Worm (Caenorhabditis elegans) whole organism, L3 larva: ENCODE results near the gene F23H12.7.

ENCODE experiments used
- ama-1 ChIP-seq: fragments of 150-350 bp; optimal IDR thresholded peaks from 2 replicates; lab custom pipeline; 2018
- ceh-28 ChIP-seq: fragments of 150-350 bp; optimal IDR thresholded peaks from 2 replicates; lab custom pipeline; 2014; ENCODE audit warnings: missing biosample characterization, missing genetic modification reagents, missing genetic modification characterization
- ceh-82 ChIP-seq: fragments of 150-350 bp; optimal IDR thresholded peaks from 2 replicates; lab custom pipeline; 2014; ENCODE audit warnings: missing biosample characterization, missing genetic modification characterization
- daf-12 ChIP-seq: fragments of 150-350 bp; optimal IDR thresholded peaks from 2 replicates; lab custom pipeline; 2014; ENCODE audit warnings: missing biosample characterization, missing genetic modification reagents, missing genetic modification characterization
- egl-27 ChIP-seq: sonication (generic microtip); optimal IDR thresholded peaks from 4 replicates; lab custom pipeline; 2017; ENCODE audit warnings: missing biosample characterization, missing genetic modification reagents, missing genetic modification characterization
- elt-1 ChIP-seq: fragments of 150-350 bp; optimal IDR thresholded peaks from 2 replicates; lab custom pipeline; 2014; ENCODE audit warnings: missing biosample characterization, missing genetic modification characterization
- elt-2 ChIP-seq: sonication (generic microtip); optimal IDR thresholded peaks from 2 replicates; lab custom pipeline; 2016; ENCODE audit warnings: missing genetic modification reagents, mild to moderate bottlenecking, missing genetic modification characterization, missing compliant biosample characterization
- eor-1 ChIP-seq, 2 experiments: fragments of 150-350 bp; optimal IDR thresholded peaks; 2 replicates each; lab custom pipeline; 2014 to 2018; ENCODE audit warnings: missing biosample characterization in 2 of 2, missing genetic modification characterization in 2 of 2
- fkh-10 ChIP-seq: sonication (generic microtip); optimal IDR thresholded peaks from 2 replicates; lab custom pipeline; 2017; ENCODE audit warnings: missing biosample characterization, missing genetic modification reagents, missing genetic modification characterization
- fkh-2 ChIP-seq: fragments of 150-350 bp; optimal IDR thresholded peaks from 2 replicates; lab custom pipeline; 2014; ENCODE audit warnings: missing biosample characterization, missing genetic modification reagents, missing genetic modification characterization
- fos-1 ChIP-seq: fragments of 150-350 bp; optimal IDR thresholded peaks from 2 replicates; lab custom pipeline; 2014; ENCODE audit warnings: missing biosample characterization, missing genetic modification characterization
- hmg-11 ChIP-seq: sonication (generic microtip); optimal IDR thresholded peaks from 2 replicates; lab custom pipeline; 2016; ENCODE audit warnings: missing genetic modification characterization, missing compliant biosample characterization
- jun-1 ChIP-seq: fragments of 150-350 bp; optimal IDR thresholded peaks from 2 replicates; lab custom pipeline; 2014; ENCODE audit warnings: missing biosample characterization, missing genetic modification reagents, missing genetic modification characterization
- lin-15B ChIP-seq: fragments of 150-350 bp; optimal IDR thresholded peaks from 2 replicates; lab custom pipeline; 2014; ENCODE audit warnings: missing biosample characterization, missing genetic modification characterization
- lin-39 ChIP-seq: fragments of 150-350 bp; optimal IDR thresholded peaks from 2 replicates; lab custom pipeline; 2018; ENCODE audit warnings: missing biosample characterization, missing genetic modification reagents, missing genetic modification characterization
- lsy-12 ChIP-seq: sonication (generic microtip); optimal IDR thresholded peaks from 2 replicates; lab custom pipeline; 2016; ENCODE audit warnings: mild to moderate bottlenecking, missing genetic modification characterization, missing compliant biosample characterization
- mdl-1 ChIP-seq: fragments of 150-350 bp; optimal IDR thresholded peaks from 2 replicates; lab custom pipeline; 2014; ENCODE audit warnings: missing biosample characterization, missing genetic modification characterization
- nfya-1 ChIP-seq: sonication (generic microtip); optimal IDR thresholded peaks from 2 replicates; lab custom pipeline; 2017; ENCODE audit warnings: missing genetic modification characterization, mild to moderate bottlenecking, missing compliant biosample characterization, antibody characterized with exemption, moderate library complexity; ENCODE audit not compliant: insufficient read depth
- nhr-11 ChIP-seq: fragments of 150-350 bp; optimal IDR thresholded peaks from 2 replicates; lab custom pipeline; 2014; ENCODE audit warnings: missing biosample characterization, missing genetic modification characterization
- nhr-12 ChIP-seq: fragments of 150-350 bp; optimal IDR thresholded peaks from 2 replicates; lab custom pipeline; 2014; ENCODE audit warnings: missing biosample characterization, missing genetic modification characterization
- nhr-23 ChIP-seq: fragments of 150-350 bp; optimal IDR thresholded peaks from 2 replicates; lab custom pipeline; 2014; ENCODE audit warnings: missing biosample characterization, missing genetic modification reagents, missing genetic modification characterization
- nhr-237 ChIP-seq: fragments of 150-350 bp; optimal IDR thresholded peaks from 2 replicates; lab custom pipeline; 2014; ENCODE audit warnings: missing biosample characterization, missing genetic modification characterization
- nhr-25 ChIP-seq: sonication (generic microtip); optimal IDR thresholded peaks from 2 replicates; lab custom pipeline; 2017; ENCODE audit warnings: missing biosample characterization, missing genetic modification characterization
- nhr-28 ChIP-seq: fragments of 150-350 bp; optimal IDR thresholded peaks from 2 replicates; lab custom pipeline; 2014; ENCODE audit warnings: missing biosample characterization, missing genetic modification characterization
- nhr-67 ChIP-seq: fragments of 150-350 bp; optimal IDR thresholded peaks from 2 replicates; lab custom pipeline; 2014; ENCODE audit warnings: missing biosample characterization, missing genetic modification characterization
- nhr-76 ChIP-seq: fragments of 150-350 bp; sonication (generic microtip); optimal IDR thresholded peaks from 5 replicates; lab custom pipeline; 2014; ENCODE audit warnings: missing biosample characterization, missing genetic modification characterization
- nhr-77 ChIP-seq: fragments of 150-350 bp; optimal IDR thresholded peaks from 2 replicates; lab custom pipeline; 2014; ENCODE audit warnings: missing biosample characterization, missing genetic modification characterization
- pha-4 ChIP-seq: fragments of 150-350 bp; optimal IDR thresholded peaks from 2 replicates; lab custom pipeline; 2014; ENCODE audit warnings: missing biosample characterization, missing genetic modification reagents, missing genetic modification characterization
- pqm-1 ChIP-seq: fragments of 150-350 bp; optimal IDR thresholded peaks from 2 replicates; lab custom pipeline; 2017; ENCODE audit warnings: missing biosample characterization, missing genetic modification characterization, inconsistent platforms
- sea-2 ChIP-seq: fragments of 150-350 bp; sonication (generic microtip); optimal IDR thresholded peaks from 4 replicates; lab custom pipeline; 2014; ENCODE audit warnings: missing biosample characterization, missing genetic modification reagents, missing genetic modification characterization
- skn-1 ChIP-seq: fragments of 150-350 bp; optimal IDR thresholded peaks from 2 replicates; lab custom pipeline; 2014; ENCODE audit warnings: missing biosample characterization, missing genetic modification characterization
- snpc-4 ChIP-seq: fragments of 150-350 bp; optimal IDR thresholded peaks from 2 replicates; lab custom pipeline; 2014; ENCODE audit warnings: missing biosample characterization, missing genetic modification characterization
- unc-39 ChIP-seq: sonication (generic microtip); optimal IDR thresholded peaks from 4 replicates; lab custom pipeline; 2017; ENCODE audit warnings: missing biosample characterization, missing genetic modification characterization
- unc-62 ChIP-seq: fragments of 150-350 bp; sonication (generic microtip); optimal IDR thresholded peaks from 4 replicates; lab custom pipeline; 2014; ENCODE audit warnings: missing biosample characterization, missing genetic modification reagents, missing genetic modification characterization
- zag-1 ChIP-seq: fragments of 150-350 bp; optimal IDR thresholded peaks from 2 replicates; lab custom pipeline; 2014; ENCODE audit warnings: missing biosample characterization, missing genetic modification characterization
- ztf-4 ChIP-seq: fragments of 150-350 bp; optimal IDR thresholded peaks from 2 replicates; lab custom pipeline; 2014; ENCODE audit warnings: missing biosample characterization, missing genetic modification characterization

F23H12.7 gene

ce11 chrV:12344845-12345244, 26.6 kb upstream of the F23H12.7 start, which contains the start of gene F23H12.3:
F23H12.3 (plus strand) TSS chrV:12345145.
- TF ChIP-seq pha-4 (tag; lab: Kevin White, UChicago) (peak; percentile 32), mdl-1 (tag; lab: Kevin White, UChicago) (no peak)

- TF ChIP-seq ztf-4 (tag; lab: Kevin White, UChicago) (no peak), sea-2 (no peak), lin-15B (tag; lab: Kevin White, UChicago) (no peak)
Measured at ce11 chrV:12345808-12346207, 25.7 kb upstream of the F23H12.7 start, which contains the start of gene snb-2. snb-2 (minus strand) TSS chrV:12345908.

DNA sequence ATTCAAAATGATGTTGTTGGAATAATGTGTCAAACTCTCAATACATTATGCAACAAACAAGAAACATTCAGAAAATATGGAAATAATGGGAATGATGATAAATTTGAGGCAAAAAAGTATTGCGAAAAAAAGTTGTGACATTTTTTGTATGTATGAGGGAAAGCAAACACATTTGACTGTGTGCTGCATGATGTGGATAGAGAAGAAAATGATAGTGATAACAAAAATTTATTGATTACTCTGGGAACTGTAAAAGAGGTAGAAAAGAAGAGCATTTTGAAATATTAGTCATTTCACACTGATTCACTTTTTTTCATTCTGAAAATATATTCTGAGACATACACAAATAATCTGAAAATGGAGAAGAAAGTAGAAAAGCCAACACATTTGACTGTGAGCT, 23.6 kb upstream of the F23H12.7 start:
- no peak for TF ChIP-seq fkh-10 (GFP tag; lab: Kevin White, UChicago)
- no peak for TF ChIP-seq nhr-77 (tag; lab: Kevin White, UChicago)
- no peak for TF ChIP-seq unc-62
- TF ChIP-seq elt-2 (tag; lab: Kevin White, UChicago) = peak; percentile 49
- no peak for TF ChIP-seq jun-1 (tag; lab: Kevin White, UChicago)
- TF ChIP-seq lin-39 (tag; lab: Kevin White, UChicago) = no peak
- no peak for TF ChIP-seq nhr-67
- peak; percentile 5 for TF ChIP-seq ceh-28 (tag; lab: Kevin White, UChicago)
- TF ChIP-seq nhr-76 (tag; lab: Kevin White, UChicago) = no peak
- no peak for TF ChIP-seq ceh-82 (tag; lab: Kevin White, UChicago)
- TF ChIP-seq skn-1 (tag; lab: Kevin White, UChicago) = no peak
- TF ChIP-seq hmg-11 (tag; lab: Kevin White, UChicago) = no peak
- no peak for TF ChIP-seq nhr-237 (tag; lab: Kevin White, UChicago)
- TF ChIP-seq lsy-12 (tag; lab: Kevin White, UChicago) = no peak
- no peak for TF ChIP-seq ztf-4 (tag; lab: Kevin White, UChicago)
- no peak for TF ChIP-seq nhr-28 (tag; lab: Kevin White, UChicago)
- no peak for TF ChIP-seq fkh-2 (tag; lab: Kevin White, UChicago)
- no peak for TF ChIP-seq ama-1 (lab: Kevin White, UChicago)
- peak; percentile 13 for TF ChIP-seq pha-4 (tag; lab: Kevin White, UChicago)
- no peak for TF ChIP-seq nhr-23 (tag; lab: Kevin White, UChicago)
- TF ChIP-seq unc-39 = no peak
- TF ChIP-seq pqm-1 (tag; lab: Kevin White, UChicago) = no peak
- TF ChIP-seq nhr-11 (tag; lab: Kevin White, UChicago) = no peak
- TF ChIP-seq fos-1 (tag; lab: Kevin White, UChicago) = no peak

ce11 chrV:12349365-12349764, 22.1 kb upstream of the F23H12.7 start:
- no peak for TF ChIP-seq nfya-1 (tag; lab: Kevin White, UChicago)
- no peak for TF ChIP-seq elt-2 (tag; lab: Kevin White, UChicago)
- peak; percentile 19 for TF ChIP-seq nhr-23 (tag; lab: Kevin White, UChicago)
- TF ChIP-seq, all 47 proteins: peak for 1

- TF ChIP-seq lin-39 (tag; lab: Kevin White, UChicago) (no peak), nhr-25 (tag; lab: Kevin White, UChicago) (peak; percentile 27), zag-1 (no peak), nfya-1 (tag; lab: Kevin White, UChicago) (no peak), ceh-82 (tag; lab: Kevin White, UChicago) (no peak), jun-1 (tag; lab: Kevin White, UChicago) (no peak), nhr-12 (tag; lab: Kevin White, UChicago) (no peak), elt-1 (tag; lab: Kevin White, UChicago) (peak; percentile 78), lin-15B (tag; lab: Kevin White, UChicago) (no peak), ceh-28 (tag; lab: Kevin White, UChicago) (no peak)
Measured at ce11 chrV:12351842-12352241, 19.6 kb upstream of the F23H12.7 start.

ce11 chrV:12352445-12352844, 19.0 kb upstream of the F23H12.7 start, which contains the start of gene sqt-3:
sqt-3 (plus strand) TSS chrV:12352745.
- TF ChIP-seq snpc-4 (tag; lab: Kevin White, UChicago) = no peak
- TF ChIP-seq lsy-12 (tag; lab: Kevin White, UChicago) = no peak
- no peak for TF ChIP-seq eor-1 (tag; optimal IDR thresholded peaks at IDR 0.05; lab: Kevin White, UChicago)
- TF ChIP-seq daf-12 = no peak
- no peak for TF ChIP-seq nhr-12 (tag; lab: Kevin White, UChicago)
- TF ChIP-seq egl-27 = no peak
- TF ChIP-seq pqm-1 (tag; lab: Kevin White, UChicago) = no peak
- no peak for TF ChIP-seq lin-39 (tag; lab: Kevin White, UChicago)
- no peak for TF ChIP-seq sea-2
- no peak for TF ChIP-seq elt-2 (tag; lab: Kevin White, UChicago)
- TF ChIP-seq, all 47 proteins: peak for 0
